Worm (Caenorhabditis elegans) whole organism, L4 larva: ENCODE results near the gene F58A6.2.

Experiments used
- R02D3.7 ChIP-seq: fragments of 150-350 bp; sonication (generic microtip); optimal IDR thresholded peaks from 3 replicates; lab custom pipeline; 2014; ENCODE audit warnings: missing biosample characterization, missing genetic modification characterization
- T26A8.4 ChIP-seq: fragments of 200-800 bp; sonication (Bioruptor generic); IDR thresholded peaks from 2 replicates; pipeline ENCODE4 v1.3.6; 2022; ENCODE audit warnings: missing genetic modification characterization, missing compliant biosample characterization
- Y105C5A.15 ChIP-seq: fragments of 200-800 bp; sonication (Bioruptor generic); IDR thresholded peaks from 2 replicates; pipeline ENCODE4 v1.3.6; 2022; ENCODE audit warnings: missing genetic modification characterization, missing compliant biosample characterization
- Y48G9A.11 ChIP-seq: fragments of 200-800 bp; sonication (Bioruptor generic); IDR thresholded peaks from 2 replicates; pipeline ENCODE4 v1.3.6; 2022; ENCODE audit warnings: missing genetic modification reagents, missing genetic modification characterization, missing compliant biosample characterization
- Y5F2A.4 ChIP-seq: fragments of 200-800 bp; sonication (Bioruptor generic); optimal IDR thresholded peaks from 2 replicates; lab custom pipeline; 2018; ENCODE audit warnings: mild to moderate bottlenecking, missing genetic modification characterization, missing compliant biosample characterization
- ZK337.2 ChIP-seq: fragments of 200-800 bp; sonication (Bioruptor generic); IDR thresholded peaks from 2 replicates; pipeline ENCODE4 v1.3.6; 2022; ENCODE audit warnings: missing genetic modification reagents, missing genetic modification characterization, missing compliant biosample characterization
- ZK546.5 ChIP-seq, 2 experiments: sonication (generic microtip); optimal IDR thresholded peaks; 2 replicates each; lab custom pipeline; 2017; ENCODE audit warnings: missing biosample characterization in 2 of 2, missing genetic modification characterization in 2 of 2
- attf-4 ChIP-seq: sonication (generic microtip); optimal IDR thresholded peaks from 3 replicates; lab custom pipeline; 2017; ENCODE audit warnings: missing biosample characterization, missing genetic modification characterization
- ceh-20 ChIP-seq: fragments of 200-800 bp; sonication (Bioruptor generic); IDR thresholded peaks from 2 replicates; pipeline ENCODE4 v1.3.6; 2022; ENCODE audit warnings: missing genetic modification reagents, missing genetic modification characterization, missing compliant biosample characterization
- ceh-28 ChIP-seq: fragments of 150-350 bp; optimal IDR thresholded peaks from 2 replicates; lab custom pipeline; 2014; ENCODE audit warnings: missing biosample characterization, missing genetic modification reagents, missing genetic modification characterization
- ceh-82 ChIP-seq: sonication (generic microtip); optimal IDR thresholded peaks from 2 replicates; lab custom pipeline; 2017; ENCODE audit warnings: missing biosample characterization, missing genetic modification characterization
- ces-1 ChIP-seq: fragments of 150-350 bp; sonication (generic microtip); optimal IDR thresholded peaks from 4 replicates; lab custom pipeline; 2014; ENCODE audit warnings: missing biosample characterization, missing genetic modification reagents, missing genetic modification characterization
- daf-19 ChIP-seq: fragments of 200-800 bp; sonication (Bioruptor generic); conservative IDR thresholded peaks from 2 replicates; pipeline ENCODE4 v1.3.6; 2022; ENCODE audit warnings: missing genetic modification characterization, missing compliant biosample characterization
- daf-8 ChIP-seq: fragments of 200-800 bp; sonication (Bioruptor generic); IDR thresholded peaks from 2 replicates; pipeline ENCODE4 v1.3.6; 2022; ENCODE audit warnings: missing genetic modification characterization, missing compliant biosample characterization
- dmd-6 ChIP-seq: fragments of 200-800 bp; sonication (Bioruptor generic); IDR thresholded peaks from 2 replicates; pipeline ENCODE4 v1.3.6; 2022; ENCODE audit warnings: missing genetic modification reagents, missing genetic modification characterization, missing compliant biosample characterization
- dmd-9 ChIP-seq: fragments of 200-800 bp; sonication (Bioruptor generic); IDR thresholded peaks from 2 replicates; pipeline ENCODE4 v1.3.6; 2022; ENCODE audit warnings: missing genetic modification reagents, missing genetic modification characterization, missing compliant biosample characterization
- dpl-1 ChIP-seq: fragments of 150-350 bp; optimal IDR thresholded peaks from 2 replicates; lab custom pipeline; 2014; ENCODE audit warnings: missing biosample characterization, missing genetic modification reagents, missing genetic modification characterization
- dve-1 ChIP-seq: sonication (generic microtip); optimal IDR thresholded peaks from 2 replicates; lab custom pipeline; 2017; ENCODE audit warnings: antibody characterized with exemption, mild to moderate bottlenecking, missing genetic modification characterization, missing compliant biosample characterization; ENCODE audit not compliant: insufficient read depth
- egl-27 ChIP-seq: sonication (generic microtip); optimal IDR thresholded peaks from 3 replicates; lab custom pipeline; 2017; ENCODE audit warnings: missing biosample characterization, missing genetic modification reagents, missing genetic modification characterization
- fos-1 ChIP-seq: fragments of 150-350 bp; optimal IDR thresholded peaks from 2 replicates; lab custom pipeline; 2014; ENCODE audit warnings: missing biosample characterization, missing genetic modification characterization
- hlh-11 ChIP-seq: fragments of 200-800 bp; sonication (Bioruptor generic); optimal IDR thresholded peaks from 2 replicates; lab custom pipeline; 2018; ENCODE audit warnings: mild to moderate bottlenecking, missing genetic modification characterization, missing compliant biosample characterization
- hmg-1.1 ChIP-seq: fragments of 200-800 bp; sonication (Bioruptor generic); IDR thresholded peaks from 2 replicates; pipeline ENCODE4 v1.3.6; 2022; ENCODE audit warnings: missing genetic modification reagents, missing genetic modification characterization, missing compliant biosample characterization
- jun-1 ChIP-seq: fragments of 150-350 bp; optimal IDR thresholded peaks from 2 replicates; lab custom pipeline; 2014; ENCODE audit warnings: missing biosample characterization, missing genetic modification reagents, missing genetic modification characterization
- lin-29 ChIP-seq: fragments of 200-800 bp; sonication (Bioruptor generic); IDR thresholded peaks from 2 replicates; pipeline ENCODE4 v1.3.6; 2022; ENCODE audit warnings: missing genetic modification reagents, missing genetic modification characterization, missing compliant biosample characterization
- lir-3 ChIP-seq: sonication (generic microtip); optimal IDR thresholded peaks from 2 replicates; lab custom pipeline; 2016; ENCODE audit warnings: mild to moderate bottlenecking, missing genetic modification characterization, missing compliant biosample characterization
- lsy-2 ChIP-seq, 2 experiments: fragments of 150-350 bp in 1 of 2; sonication (generic microtip) in 1 of 2; optimal IDR thresholded peaks; 2 replicates each; lab custom pipeline; 2014 to 2017; ENCODE audit warnings: missing biosample characterization in 2 of 2, missing genetic modification characterization in 2 of 2
- madf-5 ChIP-seq, 2 experiments: fragments of 200-800 bp; sonication (Bioruptor generic); IDR thresholded peaks; 2 replicates each; pipeline ENCODE4 v1.3.6; 2022; ENCODE audit warnings: missing compliant biosample characterization in 2 of 2, missing genetic modification characterization in 2 of 2
- mdl-1 ChIP-seq, 2 experiments: fragments of 150-350 bp in 1 of 2; sonication (generic microtip) in 1 of 2; optimal IDR thresholded peaks; 2 replicates each; lab custom pipeline; 2014 to 2017; ENCODE audit warnings: missing biosample characterization in 2 of 2, missing genetic modification characterization in 2 of 2
- mdt-29 ChIP-seq: fragments of 200-800 bp; sonication (Bioruptor generic); IDR thresholded peaks from 2 replicates; pipeline ENCODE4 v1.3.6; 2022; ENCODE audit warnings: missing genetic modification reagents, missing genetic modification characterization, missing compliant biosample characterization
- mes-2 ChIP-seq: sonication (generic microtip); optimal IDR thresholded peaks from 2 replicates; lab custom pipeline; 2016; ENCODE audit warnings: missing genotype, mild to moderate bottlenecking, missing genetic modification characterization, missing compliant biosample characterization; ENCODE audit not compliant: poor library complexity, severe bottlenecking
- mxl-2 ChIP-seq: fragments of 200-800 bp; sonication (Bioruptor generic); conservative IDR thresholded peaks from 2 replicates; pipeline ENCODE4 v1.3.6; 2022; ENCODE audit warnings: missing genetic modification reagents, missing genetic modification characterization, missing compliant biosample characterization
- nhr-10 ChIP-seq: fragments of 150-350 bp; optimal IDR thresholded peaks from 2 replicates; lab custom pipeline; 2014; ENCODE audit warnings: missing biosample characterization, missing genetic modification characterization
- nhr-102 ChIP-seq: sonication (generic microtip); optimal IDR thresholded peaks from 2 replicates; lab custom pipeline; 2016; ENCODE audit warnings: mild to moderate bottlenecking, missing genetic modification characterization, moderate library complexity, missing compliant biosample characterization
- nhr-11 ChIP-seq: fragments of 150-350 bp; optimal IDR thresholded peaks from 2 replicates; lab custom pipeline; 2014; ENCODE audit warnings: missing biosample characterization, missing genetic modification characterization
- nhr-237 ChIP-seq: sonication (generic microtip); optimal IDR thresholded peaks from 2 replicates; lab custom pipeline; 2017; ENCODE audit warnings: missing biosample characterization, missing genetic modification characterization
- nhr-25 ChIP-seq: sonication (generic microtip); optimal IDR thresholded peaks from 2 replicates; lab custom pipeline; 2017; ENCODE audit warnings: missing genetic modification characterization, mild to moderate bottlenecking, missing compliant biosample characterization, antibody characterized with exemption, moderate library complexity, borderline replicate concordance; ENCODE audit not compliant: insufficient read depth
- nhr-48 ChIP-seq: sonication (generic microtip); optimal IDR thresholded peaks from 2 replicates; lab custom pipeline; 2016; ENCODE audit warnings: mild to moderate bottlenecking, missing genetic modification characterization, missing compliant biosample characterization
- nhr-76 ChIP-seq: fragments of 150-350 bp; optimal IDR thresholded peaks from 2 replicates; lab custom pipeline; 2014; ENCODE audit warnings: missing biosample characterization, missing genetic modification characterization
- nhr-77 ChIP-seq: fragments of 150-350 bp; optimal IDR thresholded peaks from 2 replicates; lab custom pipeline; 2014; ENCODE audit warnings: missing biosample characterization, missing genetic modification characterization
- rbr-2 ChIP-seq: sonication (generic microtip); optimal IDR thresholded peaks from 2 replicates; lab custom pipeline; 2016; ENCODE audit warnings: missing genotype, missing genetic modification characterization, missing compliant biosample characterization
- saeg-2 ChIP-seq: fragments of 200-800 bp; sonication (Bioruptor generic); IDR thresholded peaks from 2 replicates; pipeline ENCODE4 v1.3.6; 2022; ENCODE audit warnings: missing genetic modification reagents, missing genetic modification characterization, missing compliant biosample characterization
- set-16 ChIP-seq: fragments of 200-800 bp; sonication (Bioruptor generic); IDR thresholded peaks from 2 replicates; pipeline ENCODE4 v1.3.6; 2022; ENCODE audit warnings: missing genetic modification reagents, missing genetic modification characterization, missing compliant biosample characterization
- snpc-1.2 ChIP-seq: fragments of 200-800 bp; sonication (Bioruptor generic); IDR thresholded peaks from 2 replicates; pipeline ENCODE4 v1.3.6; 2022; ENCODE audit warnings: missing genetic modification reagents, missing genetic modification characterization, missing compliant biosample characterization
- spr-3 ChIP-seq: fragments of 200-800 bp; sonication (Bioruptor generic); optimal IDR thresholded peaks from 2 replicates; lab custom pipeline; 2018; ENCODE audit warnings: mild to moderate bottlenecking, missing genetic modification characterization, missing compliant biosample characterization
- tag-97 ChIP-seq: fragments of 200-800 bp; sonication (Bioruptor generic); IDR thresholded peaks from 2 replicates; pipeline ENCODE4 v1.3.6; 2022; ENCODE audit warnings: missing genetic modification characterization, missing compliant biosample characterization
- vab-7 ChIP-seq: fragments of 200-800 bp; sonication (Bioruptor generic); IDR thresholded peaks from 2 replicates; pipeline ENCODE4 v1.3.6; 2022; ENCODE audit warnings: missing genetic modification reagents, missing genetic modification characterization, missing compliant biosample characterization
- zfp-2 ChIP-seq: sonication (generic microtip); optimal IDR thresholded peaks from 2 replicates; lab custom pipeline; 2016; ENCODE audit warnings: mild to moderate bottlenecking, missing genetic modification characterization, missing compliant biosample characterization
- zfp-3 ChIP-seq: fragments of 200-800 bp; sonication (Bioruptor generic); conservative IDR thresholded peaks from 2 replicates; pipeline ENCODE4 v1.3.6; 2022; ENCODE audit warnings: missing genetic modification reagents, missing genetic modification characterization, missing compliant biosample characterization
- ztf-11 ChIP-seq: fragments of 150-350 bp; optimal IDR thresholded peaks from 2 replicates; lab custom pipeline; 2014; ENCODE audit warnings: missing biosample characterization, missing genetic modification characterization
- ztf-7 ChIP-seq: fragments of 150-350 bp; optimal IDR thresholded peaks from 2 replicates; lab custom pipeline; 2014; ENCODE audit warnings: missing biosample characterization, missing genetic modification characterization

The F58A6.2 gene

ce11 chrII:5184661-5185545 lies 48.4 kb downstream of the F58A6.2 start:
- TF ChIP-seq Y105C5A.15 (no peak), daf-8 (no peak), snpc-1.2 (GFP tag; lab: Robert Waterston, UW) (no peak), ceh-28 (tag; lab: Kevin White, UChicago) (no peak), egl-27 (tag; lab: Kevin White, UChicago) (no peak), zfp-3 (GFP tag; lab: Robert Waterston, UW) (no peak), nhr-11 (tag; lab: Kevin White, UChicago) (no peak), nhr-48 (peak; percentile 56), ceh-20 (GFP tag; lab: Robert Waterston, UW) (no peak), mxl-2 (GFP tag; lab: Robert Waterston, UW) (no peak), Y48G9A.11 (no peak), tag-97 (GFP tag; lab: Robert Waterston, UW) (no peak), ceh-82 (tag; lab: Kevin White, UChicago) (no peak), nhr-25 (tag; lab: Kevin White, UChicago) (no peak), saeg-2 (GFP tag; lab: Robert Waterston, UW) (no peak), vab-7 (GFP tag; lab: Robert Waterston, UW) (no peak), fos-1 (tag; lab: Kevin White, UChicago) (no peak), R02D3.7 (tag; lab: Kevin White, UChicago) (no peak), jun-1 (no peak), nhr-102 (tag; lab: Kevin White, UChicago) (peak; percentile 51), nhr-77 (tag; lab: Kevin White, UChicago) (peak; percentile 17), hmg-1.1 (GFP tag; lab: Robert Waterston, UW) (no peak), lsy-2 (tag; optimal IDR thresholded peaks at IDR 0.05; lab: Kevin White, UChicago) (no peak), hlh-11 (peak; percentile 64), Y5F2A.4 (GFP tag; lab: Kevin White, UChicago) (no peak), T26A8.4 (GFP tag; lab: Robert Waterston, UW) (no peak), nhr-10 (no peak), ztf-11 (tag; lab: Kevin White, UChicago) (no peak), dve-1 (tag; lab: Kevin White, UChicago) (peak; percentile 82), mdl-1 (tag; optimal IDR thresholded peaks at IDR 0.05; lab: Kevin White, UChicago) (peak in 1 of 2 experiments; percentile 18), set-16 (GFP tag; lab: Robert Waterston, UW) (no peak), ztf-7 (tag; lab: Kevin White, UChicago) (no peak), dmd-6 (GFP tag; lab: Robert Waterston, UW) (peak; percentile 71), ZK337.2 (GFP tag; lab: Robert Waterston, UW) (no peak), mes-2 (peak; percentile 20), zfp-2 (tag; lab: Kevin White, UChicago) (no peak), rbr-2 (tag; lab: Kevin White, UChicago) (no peak), lir-3 (no peak), nhr-76 (no peak), ZK546.5 (tag; optimal IDR thresholded peaks at IDR 0.05; lab: Kevin White, UChicago) (no peak), lin-29 (GFP tag; lab: Robert Waterston, UW) (no peak), madf-5 (GFP tag; IDR thresholded peaks at IDR 0.05; lab: Robert Waterston, UW) (no peak), dmd-9 (GFP tag; lab: Robert Waterston, UW) (no peak), dpl-1 (GFP tag; lab: Kevin White, UChicago) (no peak), daf-19 (GFP tag; lab: Robert Waterston, UW) (no peak), mdt-29 (GFP tag; lab: Robert Waterston, UW) (no peak), attf-4 (tag; lab: Kevin White, UChicago) (no peak), spr-3 (no peak), nhr-237 (tag; lab: Kevin White, UChicago) (no peak), ces-1 (no peak)
